Fruit fly (Drosophila melanogaster) whole organism, embryonic: Measurements from ENCODE around the gene CG13084.

Experiments
- Atf3 ChIP-seq: fragments of 200-800 bp; sonication (Bioruptor generic); optimal IDR thresholded peaks from 3 replicates; lab custom pipeline; 2016; ENCODE audit warnings: missing biosample characterization, missing genetic modification characterization
- Bdp1 ChIP-seq: fragments of 200-800 bp; sonication (Bioruptor generic); optimal IDR thresholded peaks from 3 replicates; lab custom pipeline; 2016; ENCODE audit warnings: missing biosample characterization, missing genetic modification characterization
- CG10274 ChIP-seq: fragments of 200-800 bp; sonication (Bioruptor generic); optimal IDR thresholded peaks from 3 replicates; lab custom pipeline; 2017; ENCODE audit warnings: missing biosample characterization, mild to moderate bottlenecking, missing genetic modification characterization
- CG11398 ChIP-seq: fragments of 200-800 bp; sonication (Bioruptor generic); optimal IDR thresholded peaks from 2 replicates; lab custom pipeline; 2016; ENCODE audit warnings: missing biosample characterization, missing genetic modification characterization
- CG11504 ChIP-seq: fragments of 200-800 bp; sonication (Bioruptor generic); optimal IDR thresholded peaks from 3 replicates; lab custom pipeline; 2019; ENCODE audit warnings: missing biosample characterization, mild to moderate bottlenecking, missing genetic modification characterization, moderate library complexity
- CG12219 ChIP-seq: fragments of 200-800 bp; sonication (Bioruptor generic); optimal IDR thresholded peaks from 3 replicates; lab custom pipeline; 2018; ENCODE audit warnings: missing biosample characterization, mild to moderate bottlenecking, missing genetic modification characterization
- CG13624 ChIP-seq: fragments of 200-800 bp; sonication (Bioruptor generic); optimal IDR thresholded peaks from 2 replicates; lab custom pipeline; 2016; ENCODE audit warnings: missing biosample characterization, missing genetic modification characterization
- CG15479 ChIP-seq: fragments of 200-800 bp; sonication (Bioruptor generic); optimal IDR thresholded peaks from 3 replicates; lab custom pipeline; 2019; ENCODE audit warnings: missing biosample characterization, mild to moderate bottlenecking, missing genetic modification characterization, moderate library complexity
- CG15514 ChIP-seq: fragments of 200-800 bp; sonication (Bioruptor generic); optimal IDR thresholded peaks from 3 replicates; lab custom pipeline; 2017; ENCODE audit warnings: missing biosample characterization, missing genetic modification characterization, mild to moderate bottlenecking, moderate library complexity, missing genetic modification reagents
- CG17359 ChIP-seq: fragments of 200-800 bp; sonication (Bioruptor generic); optimal IDR thresholded peaks from 3 replicates; lab custom pipeline; 2018; ENCODE audit warnings: missing biosample characterization, mild to moderate bottlenecking, missing genetic modification characterization, moderate library complexity
- CG17568 ChIP-seq: fragments of 200-800 bp; sonication (Bioruptor generic); optimal IDR thresholded peaks from 2 replicates; lab custom pipeline; 2018; ENCODE audit warnings: missing biosample characterization, mild to moderate bottlenecking, missing genetic modification characterization, moderate library complexity
- CG1792 ChIP-seq: fragments of 200-800 bp; sonication (Bioruptor generic); optimal IDR thresholded peaks from 2 replicates; lab custom pipeline; 2016; ENCODE audit warnings: missing biosample characterization, missing genetic modification characterization
- CG1832 ChIP-seq: fragments of 200-800 bp; sonication (Bioruptor generic); optimal IDR thresholded peaks from 2 replicates; lab custom pipeline; 2017; ENCODE audit warnings: missing biosample characterization, mild to moderate bottlenecking, missing genetic modification characterization, inconsistent platforms
- CG18476 ChIP-seq: fragments of 200-800 bp; sonication (Bioruptor generic); optimal IDR thresholded peaks from 2 replicates; lab custom pipeline; 2016; ENCODE audit warnings: missing biosample characterization, mild to moderate bottlenecking, missing genetic modification characterization
- CG18619 ChIP-seq: fragments of 200-800 bp; sonication (Bioruptor generic); optimal IDR thresholded peaks from 3 replicates; lab custom pipeline; 2017; ENCODE audit warnings: missing biosample characterization, mild to moderate bottlenecking, missing genetic modification characterization
- CG3065 ChIP-seq: fragments of 200-800 bp; sonication (Bioruptor generic); optimal IDR thresholded peaks from 2 replicates; lab custom pipeline; 2016; ENCODE audit warnings: missing biosample characterization, missing genetic modification characterization
- CG32772 ChIP-seq: fragments of 200-800 bp; sonication (Bioruptor generic); IDR thresholded peaks from 2 replicates; pipeline ENCODE4 v1.3.6; 2022; ENCODE audit warnings: missing biosample characterization, missing genetic modification characterization
- CG3838 ChIP-seq: fragments of 200-800 bp; sonication (Bioruptor generic); optimal IDR thresholded peaks from 3 replicates; lab custom pipeline; 2016; ENCODE audit warnings: missing biosample characterization, missing genetic modification characterization
- CG42726 ChIP-seq: fragments of 200-800 bp; sonication (Bioruptor generic); IDR thresholded peaks from 2 replicates; pipeline ENCODE4 v1.3.6; 2022; ENCODE audit warnings: missing biosample characterization, missing genetic modification characterization; ENCODE audit not compliant: partially characterized antibody
- CG4820 ChIP-seq: fragments of 200-800 bp; sonication (Bioruptor generic); optimal IDR thresholded peaks from 3 replicates; lab custom pipeline; 2016; ENCODE audit warnings: missing biosample characterization, missing genetic modification characterization
- CG6854 ChIP-seq: fragments of 200-800 bp; sonication (Bioruptor generic); optimal IDR thresholded peaks from 3 replicates; lab custom pipeline; 2017; ENCODE audit warnings: missing biosample characterization, mild to moderate bottlenecking, missing genetic modification characterization
- CG7928 ChIP-seq: fragments of 200-800 bp; sonication (Bioruptor generic); optimal IDR thresholded peaks from 2 replicates; lab custom pipeline; 2017; ENCODE audit warnings: missing biosample characterization, mild to moderate bottlenecking, missing genetic modification characterization
- D19A ChIP-seq: fragments of 200-800 bp; optimal IDR thresholded peaks from 3 replicates; lab custom pipeline; 2019; ENCODE audit warnings: missing biosample characterization, mild to moderate bottlenecking, missing genetic modification characterization, moderate library complexity
- D19B ChIP-seq: fragments of 200-800 bp; sonication (Bioruptor generic); optimal IDR thresholded peaks from 2 replicates; lab custom pipeline; 2017; ENCODE audit warnings: missing biosample characterization, mild to moderate bottlenecking, missing genetic modification characterization
- Dek ChIP-seq: fragments of 200-800 bp; sonication (Bioruptor generic); optimal IDR thresholded peaks from 3 replicates; lab custom pipeline; 2019; ENCODE audit warnings: missing biosample characterization, mild to moderate bottlenecking, missing genetic modification characterization, moderate library complexity
- Doc3 ChIP-seq: fragments of 200-800 bp; sonication (Bioruptor generic); IDR thresholded peaks from 3 replicates; pipeline ENCODE4 v1.3.6; 2022; ENCODE audit warnings: missing biosample characterization, missing genetic modification characterization; ENCODE audit not compliant: partially characterized antibody
- NK7.1 ChIP-seq: fragments of 200-800 bp; sonication (Bioruptor generic); optimal IDR thresholded peaks from 3 replicates; lab custom pipeline; 2016; ENCODE audit warnings: missing biosample characterization, missing genetic modification characterization
- Oaz ChIP-seq: fragments of 200-800 bp; sonication (Bioruptor generic); IDR thresholded peaks from 2 replicates; pipeline ENCODE4 v1.3.6; 2022; ENCODE audit warnings: missing biosample characterization, missing genetic modification characterization
- Sry-δ ChIP-seq: fragments of 200-800 bp; sonication (Bioruptor generic); optimal IDR thresholded peaks from 2 replicates; lab custom pipeline; 2016; ENCODE audit warnings: missing biosample characterization, missing genetic modification characterization
- Usf ChIP-seq: fragments of 200-800 bp; sonication (Bioruptor generic); optimal IDR thresholded peaks from 2 replicates; lab custom pipeline; 2017; ENCODE audit warnings: missing genotype, missing biosample characterization, missing genetic modification characterization
- Xbp1 ChIP-seq: fragments of 200-800 bp; sonication (Bioruptor generic); optimal IDR thresholded peaks from 3 replicates; lab custom pipeline; 2016; ENCODE audit warnings: missing biosample characterization, mild to moderate bottlenecking, missing genetic modification characterization
- YL-1 ChIP-seq: fragments of 200-800 bp; sonication (Bioruptor generic); optimal IDR thresholded peaks from 3 replicates; lab custom pipeline; 2017; ENCODE audit warnings: missing biosample characterization, mild to moderate bottlenecking, missing genetic modification characterization
- abd-A ChIP-seq: fragments of 200-800 bp; sonication (Bioruptor generic); optimal IDR thresholded peaks from 3 replicates; lab custom pipeline; 2019; ENCODE audit warnings: missing biosample characterization, mild to moderate bottlenecking, missing genetic modification characterization, moderate library complexity
- ara ChIP-seq: fragments of 200-800 bp; sonication (Bioruptor generic); IDR thresholded peaks from 2 replicates; pipeline ENCODE4 v1.3.6; 2022; ENCODE audit warnings: missing biosample characterization, missing genetic modification characterization
- bab2 ChIP-seq: fragments of 200-800 bp; sonication (Bioruptor generic); optimal IDR thresholded peaks from 2 replicates; lab custom pipeline; 2016; ENCODE audit warnings: missing biosample characterization, missing genetic modification characterization
- disco-r ChIP-seq: fragments of 200-800 bp; sonication (Bioruptor generic); optimal IDR thresholded peaks from 2 replicates; lab custom pipeline; 2016; ENCODE audit warnings: missing biosample characterization, missing genetic modification characterization
- dysf ChIP-seq: fragments of 200-800 bp; sonication (Bioruptor generic); IDR thresholded peaks from 3 replicates; pipeline ENCODE4 v1.3.6; 2022; ENCODE audit warnings: missing biosample characterization, missing genetic modification characterization
- eve ChIP-seq, 2 experiments: fragments of >200 bp; optimal IDR thresholded peaks; 2 replicates each; lab custom pipeline; 2017; ENCODE audit warnings: missing biosample characterization in 2 of 2, missing genetic modification characterization in 2 of 2
- fd102C ChIP-seq: fragments of 200-800 bp; sonication (Bioruptor generic); optimal IDR thresholded peaks from 2 replicates; lab custom pipeline; 2018; ENCODE audit warnings: missing biosample characterization, mild to moderate bottlenecking, missing genetic modification characterization, moderate library complexity
- fu2 ChIP-seq: fragments of 200-800 bp; sonication (Bioruptor generic); optimal IDR thresholded peaks from 2 replicates; lab custom pipeline; 2016; ENCODE audit warnings: missing biosample characterization, missing genetic modification characterization
- her ChIP-seq: fragments of 200-800 bp; sonication (Bioruptor generic); optimal IDR thresholded peaks from 2 replicates; lab custom pipeline; 2016; ENCODE audit warnings: missing biosample characterization, missing genetic modification characterization
- hth ChIP-seq: fragments of >200 bp; optimal IDR thresholded peaks from 2 replicates; lab custom pipeline; 2017; ENCODE audit warnings: inconsistent platforms
- jigr1 ChIP-seq: fragments of 200-800 bp; sonication (Bioruptor generic); IDR thresholded peaks from 3 replicates; pipeline ENCODE4 v1.3.6; 2022; ENCODE audit warnings: missing biosample characterization, missing genetic modification characterization
- knrl ChIP-seq: fragments of 200-800 bp; sonication (Bioruptor generic); IDR thresholded peaks from 3 replicates; pipeline ENCODE4 v1.3.6; 2022; ENCODE audit warnings: missing biosample characterization, missing genetic modification characterization; ENCODE audit not compliant: partially characterized antibody
- lab ChIP-seq: fragments of 200-800 bp; sonication (Bioruptor generic); optimal IDR thresholded peaks from 3 replicates; lab custom pipeline; 2017; ENCODE audit warnings: missing biosample characterization, missing genetic modification characterization, mild to moderate bottlenecking, moderate library complexity, missing genetic modification reagents
- scrt ChIP-seq: fragments of 200-800 bp; sonication (Bioruptor generic); optimal IDR thresholded peaks from 2 replicates; lab custom pipeline; 2018; ENCODE audit warnings: missing biosample characterization, mild to moderate bottlenecking, missing genetic modification characterization, moderate library complexity
- slou ChIP-seq: fragments of 200-800 bp; sonication (Bioruptor generic); optimal IDR thresholded peaks from 3 replicates; lab custom pipeline; 2016; ENCODE audit warnings: missing biosample characterization, missing genetic modification characterization
- tap ChIP-seq: fragments of 200-800 bp; optimal IDR thresholded peaks from 3 replicates; lab custom pipeline; 2019; ENCODE audit warnings: missing biosample characterization, mild to moderate bottlenecking, missing genetic modification characterization, moderate library complexity
- tll ChIP-seq, 2 experiments: fragments of 200-800 bp in 1 of 2; fragments of >200 bp in 1 of 2; sonication (Bioruptor generic) in 1 of 2; optimal IDR thresholded peaks; 2 replicates each; lab custom pipeline; 2017 to 2019; ENCODE audit warnings: missing biosample characterization in 2 of 2, missing genetic modification characterization in 2 of 2, mild to moderate bottlenecking in 1 of 2, moderate library complexity in 1 of 2

Gene CG13084

dm6 chr2L:19439598-19440230, 45.0 kb upstream of the CG13084 start (continued):
- TF ChIP-seq CG11398 (GFP tag; lab: Kevin White, UChicago): peak; percentile 71
- TF ChIP-seq Xbp1 (GFP tag; lab: Kevin White, UChicago): peak; percentile 94
- TF ChIP-seq CG3065: peak; percentile 77
- TF ChIP-seq CG6854 (GFP tag; lab: Kevin White, UChicago): peak; percentile 52
- peak; percentile 31 for TF ChIP-seq CG1792 (GFP tag; lab: Kevin White, UChicago)
- peak; percentile 72 for TF ChIP-seq tap (tag; lab: Kevin White, UChicago)
- TF ChIP-seq CG17359 (tag; lab: Kevin White, UChicago): peak; percentile 82
- peak; percentile 55 for TF ChIP-seq Dek (tag; lab: Kevin White, UChicago)
- peak; percentile 58 for TF ChIP-seq CG4820
- TF ChIP-seq knrl (GFP tag; lab: Robert Waterston, UW): no peak
- TF ChIP-seq dysf (GFP tag; lab: Robert Waterston, UW): peak; percentile 84
- TF ChIP-seq CG42726 (GFP tag; lab: Robert Waterston, UW): no peak
- TF ChIP-seq Doc3 (GFP tag; lab: Robert Waterston, UW): no peak
- peak; percentile 64 for TF ChIP-seq YL-1 (GFP tag; lab: Kevin White, UChicago)
- peak; percentile 88 for TF ChIP-seq her (GFP tag; lab: Kevin White, UChicago)
- peak; percentile 94 for TF ChIP-seq CG11504 (tag; lab: Kevin White, UChicago)
- TF ChIP-seq ara: peak; percentile 52; the same call in 1 of the 2 replicates
- peak; percentile 66 for TF ChIP-seq NK7.1 (GFP tag; lab: Kevin White, UChicago)
- peak; percentile 53 for TF ChIP-seq CG18476
- TF ChIP-seq scrt (GFP tag; lab: Kevin White, UChicago): peak; percentile 70
- no peak for TF ChIP-seq slou (GFP tag; lab: Kevin White, UChicago)
- TF ChIP-seq CG13624 (GFP tag; lab: Kevin White, UChicago): peak; percentile 80
- TF ChIP-seq tll (GFP tag; optimal IDR thresholded peaks at IDR 0.05; lab: Kevin White, UChicago): no peak
- TF ChIP-seq CG32772 (GFP tag; lab: Robert Waterston, UW): peak; percentile 62
- peak; percentile 87 for TF ChIP-seq lab (GFP tag; lab: Kevin White, UChicago)
- no peak for TF ChIP-seq hth (lab: Kevin White, UChicago)
- peak; percentile 41 for TF ChIP-seq disco-r (GFP tag; lab: Kevin White, UChicago)
- no peak for TF ChIP-seq CG3838
- no peak for TF ChIP-seq abd-A (tag; lab: Kevin White, UChicago)
- peak; percentile 58 for TF ChIP-seq Atf3 (GFP tag; lab: Kevin White, UChicago)
- TF ChIP-seq eve (GFP tag; optimal IDR thresholded peaks at IDR 0.05; lab: Kevin White, UChicago): no peak
- TF ChIP-seq CG1832: no peak
- TF ChIP-seq CG15514: peak; percentile 62
- TF ChIP-seq Usf (GFP tag; lab: Kevin White, UChicago): peak; percentile 72
- TF ChIP-seq CG12219 (GFP tag; lab: Kevin White, UChicago): peak; percentile 86
- 0 out of 3 replicates have a peak, but pooled peaks have one; percentile 52 for TF ChIP-seq jigr1 (GFP tag; lab: Robert Waterston, UW)
- TF ChIP-seq CG17568 (GFP tag; lab: Kevin White, UChicago): peak; percentile 53
- TF ChIP-seq CG7928 (GFP tag; lab: Kevin White, UChicago): peak; percentile 24
- TF ChIP-seq CG18619 (GFP tag; lab: Kevin White, UChicago): peak; percentile 81
- TF ChIP-seq Bdp1 (GFP tag; lab: Kevin White, UChicago): peak; percentile 62
- no peak for TF ChIP-seq fd102C (GFP tag; lab: Kevin White, UChicago)
- TF ChIP-seq fu2 (GFP tag; lab: Kevin White, UChicago): peak; percentile 13
- TF ChIP-seq Sry-δ (GFP tag; lab: Kevin White, UChicago): peak; percentile 9
- no peak for TF ChIP-seq CG15479 (GFP tag; lab: Kevin White, UChicago)
- TF ChIP-seq bab2 (GFP tag; lab: Kevin White, UChicago): peak; percentile 79
- peak; percentile 65 for TF ChIP-seq D19A (tag; lab: Kevin White, UChicago)
- peak; percentile 23 for TF ChIP-seq D19B (GFP tag; lab: Kevin White, UChicago)
- peak; percentile 26 for TF ChIP-seq CG10274 (GFP tag; lab: Kevin White, UChicago)
- 0 out of 2 replicates have a peak, but pooled peaks have one; percentile 34 for TF ChIP-seq Oaz
